Worm (Caenorhabditis elegans) whole organism, L4 larva: Measurements from ENCODE around the gene gfat-1.

Source experiments
- F10B5.3 ChIP-seq: sonication (generic microtip); optimal IDR thresholded peaks from 2 replicates; lab custom pipeline; 2016; ENCODE audit warnings: mild to moderate bottlenecking, missing genetic modification characterization, missing compliant biosample characterization
- F26F4.8 ChIP-seq: fragments of 200-800 bp; sonication (Bioruptor generic); conservative IDR thresholded peaks from 2 replicates; pipeline ENCODE4 v1.3.6; 2022; ENCODE audit warnings: missing genetic modification characterization, missing compliant biosample characterization
- F37D6.2 ChIP-seq: sonication (generic microtip); optimal IDR thresholded peaks from 2 replicates; lab custom pipeline; 2016; ENCODE audit warnings: mild to moderate bottlenecking, missing genetic modification characterization, missing compliant biosample characterization
- F44E2.7 ChIP-seq: fragments of 200-800 bp; sonication (Bioruptor generic); IDR thresholded peaks from 2 replicates; pipeline ENCODE4 v2.1.2; 2022; ENCODE audit warnings: missing genetic modification characterization, missing compliant biosample characterization
- F49E8.2 ChIP-seq: sonication (generic microtip); optimal IDR thresholded peaks from 2 replicates; lab custom pipeline; 2016; ENCODE audit warnings: missing compliant biosample characterization, mild to moderate bottlenecking, missing genetic modification characterization, borderline replicate concordance
- T20F7.1 ChIP-seq: fragments of 200-800 bp; sonication (Bioruptor generic); optimal IDR thresholded peaks from 2 replicates; lab custom pipeline; 2018; ENCODE audit warnings: mild to moderate bottlenecking, missing genetic modification characterization, missing compliant biosample characterization
- Y48G9A.11 ChIP-seq: fragments of 200-800 bp; sonication (Bioruptor generic); IDR thresholded peaks from 2 replicates; pipeline ENCODE4 v1.3.6; 2022; ENCODE audit warnings: missing genetic modification reagents, missing genetic modification characterization, missing compliant biosample characterization
- Y75B8A.6 ChIP-seq: fragments of 200-800 bp; sonication (Bioruptor generic); IDR thresholded peaks from 2 replicates; pipeline ENCODE4 v1.3.6; 2022; ENCODE audit warnings: missing genetic modification reagents, missing genetic modification characterization, missing compliant biosample characterization
- ZK337.2 ChIP-seq: fragments of 200-800 bp; sonication (Bioruptor generic); IDR thresholded peaks from 2 replicates; pipeline ENCODE4 v1.3.6; 2022; ENCODE audit warnings: missing genetic modification reagents, missing genetic modification characterization, missing compliant biosample characterization
- aly-2 ChIP-seq: sonication (generic microtip); optimal IDR thresholded peaks from 2 replicates; lab custom pipeline; 2018; ENCODE audit warnings: missing biosample characterization, missing genetic modification characterization
- ceh-20 ChIP-seq: fragments of 200-800 bp; sonication (Bioruptor generic); IDR thresholded peaks from 2 replicates; pipeline ENCODE4 v1.3.6; 2022; ENCODE audit warnings: missing genetic modification reagents, missing genetic modification characterization, missing compliant biosample characterization
- ceh-28 ChIP-seq: fragments of 150-350 bp; optimal IDR thresholded peaks from 2 replicates; lab custom pipeline; 2014; ENCODE audit warnings: missing biosample characterization, missing genetic modification reagents, missing genetic modification characterization
- ces-1 ChIP-seq: fragments of 150-350 bp; sonication (generic microtip); optimal IDR thresholded peaks from 4 replicates; lab custom pipeline; 2014; ENCODE audit warnings: missing biosample characterization, missing genetic modification reagents, missing genetic modification characterization
- ctbp-1 ChIP-seq: fragments of 200-800 bp; sonication (Bioruptor generic); IDR thresholded peaks from 2 replicates; pipeline ENCODE4 v1.3.6; 2022; ENCODE audit warnings: missing genetic modification reagents, missing genetic modification characterization, missing compliant biosample characterization
- daf-19 ChIP-seq: fragments of 200-800 bp; sonication (Bioruptor generic); conservative IDR thresholded peaks from 2 replicates; pipeline ENCODE4 v1.3.6; 2022; ENCODE audit warnings: missing genetic modification characterization, missing compliant biosample characterization
- daf-8 ChIP-seq: fragments of 200-800 bp; sonication (Bioruptor generic); IDR thresholded peaks from 2 replicates; pipeline ENCODE4 v1.3.6; 2022; ENCODE audit warnings: missing genetic modification characterization, missing compliant biosample characterization
- dmd-8 ChIP-seq: fragments of 200-800 bp; sonication (Bioruptor generic); IDR thresholded peaks from 2 replicates; pipeline ENCODE4 v1.3.6; 2022; ENCODE audit warnings: missing genetic modification characterization, missing compliant biosample characterization
- dpl-1 ChIP-seq: fragments of 150-350 bp; optimal IDR thresholded peaks from 2 replicates; lab custom pipeline; 2014; ENCODE audit warnings: missing biosample characterization, missing genetic modification reagents, missing genetic modification characterization
- dve-1 ChIP-seq: sonication (generic microtip); optimal IDR thresholded peaks from 2 replicates; lab custom pipeline; 2017; ENCODE audit warnings: antibody characterized with exemption, mild to moderate bottlenecking, missing genetic modification characterization, missing compliant biosample characterization; ENCODE audit not compliant: insufficient read depth
- egl-43 ChIP-seq: fragments of 200-800 bp; sonication (Bioruptor generic); IDR thresholded peaks from 2 replicates; pipeline ENCODE4 v1.3.6; 2022; ENCODE audit warnings: missing genetic modification reagents, missing genetic modification characterization, missing compliant biosample characterization
- fos-1 ChIP-seq: fragments of 150-350 bp; optimal IDR thresholded peaks from 2 replicates; lab custom pipeline; 2014; ENCODE audit warnings: missing biosample characterization, missing genetic modification characterization
- hif-1 ChIP-seq, 2 experiments: sonication (generic microtip); optimal IDR thresholded peaks; 2 replicates each; lab custom pipeline; 2016 to 2017; ENCODE audit warnings: missing compliant biosample characterization in 2 of 2, missing genetic modification characterization in 2 of 2, missing genetic modification reagents in 2 of 2, missing genotype in 2 of 2, mild to moderate bottlenecking in 1 of 2
- hlh-30 ChIP-seq: sonication (generic microtip); optimal IDR thresholded peaks from 2 replicates; lab custom pipeline; 2017; ENCODE audit warnings: antibody characterized with exemption, mild to moderate bottlenecking, missing genetic modification characterization, missing compliant biosample characterization; ENCODE audit not compliant: insufficient read depth
- lim-7 ChIP-seq: fragments of 200-800 bp; sonication (Bioruptor generic); IDR thresholded peaks from 2 replicates; pipeline ENCODE4 v1.3.6; 2022; ENCODE audit warnings: missing genetic modification characterization, missing compliant biosample characterization
- lin-39 ChIP-seq: fragments of 150-350 bp; optimal IDR thresholded peaks from 2 replicates; lab custom pipeline; 2014; ENCODE audit warnings: missing biosample characterization, missing genetic modification reagents, missing genetic modification characterization
- lsy-2 ChIP-seq, 2 experiments: fragments of 150-350 bp in 1 of 2; sonication (generic microtip) in 1 of 2; optimal IDR thresholded peaks; 2 replicates each; lab custom pipeline; 2014 to 2017; ENCODE audit warnings: missing biosample characterization in 2 of 2, missing genetic modification characterization in 2 of 2
- mep-1 ChIP-seq: fragments of 150-350 bp; sonication (generic microtip); optimal IDR thresholded peaks from 3 replicates; lab custom pipeline; 2014; ENCODE audit warnings: missing biosample characterization, missing genetic modification characterization
- mes-2 ChIP-seq: sonication (generic microtip); optimal IDR thresholded peaks from 2 replicates; lab custom pipeline; 2016; ENCODE audit warnings: missing genotype, mild to moderate bottlenecking, missing genetic modification characterization, missing compliant biosample characterization; ENCODE audit not compliant: poor library complexity, severe bottlenecking
- mxl-2 ChIP-seq: fragments of 200-800 bp; sonication (Bioruptor generic); conservative IDR thresholded peaks from 2 replicates; pipeline ENCODE4 v1.3.6; 2022; ENCODE audit warnings: missing genetic modification reagents, missing genetic modification characterization, missing compliant biosample characterization
- mxl-3 ChIP-seq: fragments of 200-800 bp; sonication (Bioruptor generic); optimal IDR thresholded peaks from 2 replicates; lab custom pipeline; 2018; ENCODE audit warnings: mild to moderate bottlenecking, missing genetic modification characterization, missing compliant biosample characterization
- nhr-10 ChIP-seq: fragments of 150-350 bp; optimal IDR thresholded peaks from 2 replicates; lab custom pipeline; 2014; ENCODE audit warnings: missing biosample characterization, missing genetic modification characterization
- nhr-25 ChIP-seq: sonication (generic microtip); optimal IDR thresholded peaks from 2 replicates; lab custom pipeline; 2017; ENCODE audit warnings: missing genetic modification characterization, mild to moderate bottlenecking, missing compliant biosample characterization, antibody characterized with exemption, moderate library complexity, borderline replicate concordance; ENCODE audit not compliant: insufficient read depth
- nhr-42 ChIP-seq: fragments of 200-800 bp; sonication (Bioruptor generic); IDR thresholded peaks from 2 replicates; pipeline ENCODE4 v1.3.6; 2022; ENCODE audit warnings: missing genetic modification characterization, missing compliant biosample characterization
- nhr-48 ChIP-seq: sonication (generic microtip); optimal IDR thresholded peaks from 2 replicates; lab custom pipeline; 2016; ENCODE audit warnings: mild to moderate bottlenecking, missing genetic modification characterization, missing compliant biosample characterization
- nhr-6 ChIP-seq: fragments of 150-350 bp; optimal IDR thresholded peaks from 2 replicates; lab custom pipeline; 2014; ENCODE audit warnings: missing biosample characterization, missing genetic modification characterization
- sdz-12 ChIP-seq: fragments of 200-800 bp; sonication (Bioruptor generic); optimal IDR thresholded peaks from 2 replicates; lab custom pipeline; 2018; ENCODE audit warnings: mild to moderate bottlenecking, missing genetic modification characterization, missing compliant biosample characterization
- snpc-4 ChIP-seq: fragments of 150-350 bp; optimal IDR thresholded peaks from 2 replicates; lab custom pipeline; 2014; ENCODE audit warnings: missing biosample characterization, missing genetic modification characterization
- spr-3 ChIP-seq: fragments of 200-800 bp; sonication (Bioruptor generic); optimal IDR thresholded peaks from 2 replicates; lab custom pipeline; 2018; ENCODE audit warnings: mild to moderate bottlenecking, missing genetic modification characterization, missing compliant biosample characterization
- tra-1 ChIP-seq: fragments of 200-800 bp; sonication (Bioruptor generic); IDR thresholded peaks from 2 replicates; pipeline ENCODE4 v1.3.6; 2022; ENCODE audit warnings: missing genetic modification reagents, missing genetic modification characterization, missing compliant biosample characterization
- unc-130 ChIP-seq: sonication (generic microtip); optimal IDR thresholded peaks from 2 replicates; lab custom pipeline; 2016; ENCODE audit warnings: missing genetic modification reagents, missing genetic modification characterization, missing compliant biosample characterization
- unc-39 ChIP-seq: sonication (generic microtip); optimal IDR thresholded peaks from 2 replicates; lab custom pipeline; 2017; ENCODE audit warnings: missing biosample characterization, missing genetic modification characterization
- unc-62 ChIP-seq, 3 experiments: fragments of 150-350 bp in 1 of 3; sonication (generic microtip); optimal IDR thresholded peaks in 2 of 3; peaks in 1 of 3; 1 replicate in 1 of 3; 2 replicates in 2 of 3; lab custom pipeline; 2014 to 2017; ENCODE audit warnings: missing biosample characterization in 3 of 3, missing genetic modification characterization in 3 of 3, missing genetic modification reagents in 3 of 3, missing genotype in 1 of 3
- zfp-2 ChIP-seq: sonication (generic microtip); optimal IDR thresholded peaks from 2 replicates; lab custom pipeline; 2016; ENCODE audit warnings: mild to moderate bottlenecking, missing genetic modification characterization, missing compliant biosample characterization
- ztf-7 ChIP-seq: fragments of 150-350 bp; optimal IDR thresholded peaks from 2 replicates; lab custom pipeline; 2014; ENCODE audit warnings: missing biosample characterization, missing genetic modification characterization

gfat-1 gene

ce11 chrII:11635745-11636161 lies 40.5 kb upstream of the gfat-1 start (continued):
- 0 out of 2 replicates have a peak, but pooled peaks have one; percentile 21 for TF ChIP-seq F44E2.7 (GFP tag; lab: Robert Waterston, UW)
- TF ChIP-seq ceh-20 (GFP tag; lab: Robert Waterston, UW) = 0 out of 2 replicates have a peak, but pooled peaks have one; percentile 6
- 0 out of 2 replicates have a peak, but pooled peaks have one; percentile 30 for TF ChIP-seq ctbp-1 (GFP tag; lab: Robert Waterston, UW)
- peak; percentile 57; the same call in 1 of the 2 replicates for TF ChIP-seq tra-1 (GFP tag; lab: Robert Waterston, UW)
- no peak for TF ChIP-seq zfp-2 (tag; lab: Kevin White, UChicago)
- peak; percentile 72 for TF ChIP-seq ceh-28 (tag; lab: Kevin White, UChicago)
- TF ChIP-seq dve-1 (tag; lab: Kevin White, UChicago) = peak; percentile 89
- peak; percentile 76 for TF ChIP-seq hlh-30
- TF ChIP-seq fos-1 (tag; lab: Kevin White, UChicago) = peak; percentile 64
- no peak for TF ChIP-seq Y48G9A.11 (GFP tag; lab: Robert Waterston, UW)
- no peak for TF ChIP-seq sdz-12 (GFP tag; lab: Kevin White, UChicago)
- TF ChIP-seq mxl-2 = 0 out of 2 replicates have a peak, but pooled peaks have one; percentile 57
- no peak for TF ChIP-seq daf-8 (GFP tag; lab: Robert Waterston, UW)
- TF ChIP-seq lin-39 (tag; lab: Kevin White, UChicago) = no peak
- TF ChIP-seq F26F4.8 (GFP tag; lab: Robert Waterston, UW) = no peak
- no peak for TF ChIP-seq F49E8.2 (tag; lab: Kevin White, UChicago)
- peak; percentile 92 for TF ChIP-seq nhr-48 (tag; lab: Kevin White, UChicago)
- TF ChIP-seq unc-130 (GFP tag; lab: Kevin White, UChicago) = no peak
- TF ChIP-seq ztf-7 (tag; lab: Kevin White, UChicago) = no peak
- no peak for TF ChIP-seq aly-2 (tag; lab: Kevin White, UChicago)
- TF ChIP-seq hif-1 (tag; optimal IDR thresholded peaks at IDR 0.05; lab: Kevin White, UChicago) = peak in 1 of 2 experiments; percentile 36
- peak in 1 of 2 experiments; percentile 100 for TF ChIP-seq unc-62 (GFP tag; optimal IDR thresholded peaks at IDR 0.05 in 1 of 2; lab: Kevin White, UChicago)
- no peak for TF ChIP-seq unc-62 (tag; optimal IDR thresholded peaks at IDR 0.05; lab: Kevin White, UChicago)
- peak; percentile 14 for TF ChIP-seq ces-1 (GFP tag; lab: Kevin White, UChicago)
- peak; percentile 25 for TF ChIP-seq nhr-10 (tag; lab: Kevin White, UChicago)
- TF ChIP-seq F10B5.3 = no peak
- peak; percentile 87 for TF ChIP-seq mep-1 (tag; lab: Kevin White, UChicago)
- 0 out of 2 replicates have a peak, but pooled peaks have one; percentile 64 for TF ChIP-seq Y75B8A.6 (GFP tag; lab: Robert Waterston, UW)
- peak; percentile 71; the same call in 1 of the 2 replicates for TF ChIP-seq egl-43

- TF ChIP-seq mes-2 (tag; lab: Kevin White, UChicago) = peak; percentile 77
- peak; percentile 66 for TF ChIP-seq F37D6.2 (tag; lab: Kevin White, UChicago)
- TF ChIP-seq unc-62 (GFP tag; optimal IDR thresholded peaks at IDR 0.05 in 1 of 2; lab: Kevin White, UChicago) = no peak
- no peak for TF ChIP-seq unc-62 (tag; optimal IDR thresholded peaks at IDR 0.05; lab: Kevin White, UChicago)
- no peak for TF ChIP-seq daf-19 (GFP tag; lab: Robert Waterston, UW)
- no peak for TF ChIP-seq unc-39 (tag; lab: Kevin White, UChicago)
- TF ChIP-seq zfp-2 (tag; lab: Kevin White, UChicago) = no peak
- TF ChIP-seq lim-7 (GFP tag; lab: Robert Waterston, UW) = 0 out of 2 replicates have a peak, but pooled peaks have one; percentile 26
- peak; percentile 79 for TF ChIP-seq nhr-6 (tag; lab: Kevin White, UChicago)
- TF ChIP-seq spr-3 = peak; percentile 46
- TF ChIP-seq hif-1 (tag; optimal IDR thresholded peaks at IDR 0.05; lab: Kevin White, UChicago) = peak in 1 of 2 experiments; percentile 79
- TF ChIP-seq nhr-42 (GFP tag; lab: Robert Waterston, UW) = 0 out of 2 replicates have a peak, but pooled peaks have one; percentile 71
- TF ChIP-seq mxl-3 (GFP tag; lab: Kevin White, UChicago) = peak; percentile 89
- TF ChIP-seq T20F7.1 (GFP tag; lab: Kevin White, UChicago) = peak; percentile 50
- TF ChIP-seq nhr-48 (tag; lab: Kevin White, UChicago) = peak; percentile 47
- peak; percentile 10; the same call in 1 of the 2 replicates for TF ChIP-seq ZK337.2 (GFP tag; lab: Robert Waterston, UW)
- peak; percentile 61; the same call in 1 of the 2 replicates for TF ChIP-seq tra-1 (GFP tag; lab: Robert Waterston, UW)
- TF ChIP-seq nhr-25 (tag; lab: Kevin White, UChicago) = peak; percentile 67
- TF ChIP-seq hlh-30 = peak; percentile 78
- TF ChIP-seq dpl-1 (GFP tag; lab: Kevin White, UChicago) = peak; percentile 2
- TF ChIP-seq dmd-8 (GFP tag; lab: Robert Waterston, UW) = peak; percentile 58; the same call in 1 of the 2 replicates
- TF ChIP-seq ctbp-1 (GFP tag; lab: Robert Waterston, UW) = peak; percentile 55; the same call in 1 of the 2 replicates
- no peak for TF ChIP-seq snpc-4 (tag; lab: Kevin White, UChicago)
- peak; percentile 56 to 74 for TF ChIP-seq lsy-2 (tag; optimal IDR thresholded peaks at IDR 0.05; lab: Kevin White, UChicago)
Observed at ce11 chrII:11634681-11635527, 39.7 kb upstream of the gfat-1 start.
